Worm (Caenorhabditis elegans) whole organism, late embryonic: ENCODE measurements around the gene wago-4.

Experiments
- dmd-4 ChIP-seq: sonication (generic microtip); optimal IDR thresholded peaks from 2 replicates; lab custom pipeline; 2016; ENCODE audit warnings: borderline replicate concordance, missing genetic modification characterization, missing compliant biosample characterization
- nhr-11 ChIP-seq: fragments of 150-350 bp; optimal IDR thresholded peaks from 2 replicates; lab custom pipeline; 2014; ENCODE audit warnings: missing biosample characterization, missing genetic modification characterization
- unc-86 ChIP-seq: sonication (generic microtip); optimal IDR thresholded peaks from 2 replicates; lab custom pipeline; 2016; ENCODE audit warnings: missing genetic modification characterization, missing compliant biosample characterization
- zip-5 ChIP-seq: sonication (generic microtip); optimal IDR thresholded peaks from 2 replicates; lab custom pipeline; 2016; ENCODE audit warnings: missing genetic modification characterization, missing compliant biosample characterization

- TF ChIP-seq dmd-4 (tag; lab: Kevin White, UChicago) (no peak), unc-86 (tag; lab: Kevin White, UChicago) (no peak), zip-5 (tag; lab: Kevin White, UChicago) (no peak), nhr-11 (tag; lab: Kevin White, UChicago) (no peak)
Observed at ce11 chrII:12878071-12878668, 41.2 kb upstream of the wago-4 start, which contains the start of gene gsy-1.
